Fruit fly (Drosophila melanogaster) whole organism, embryonic: ENCODE data around the gene CG13912.

ENCODE experiments used
- CG10543 ChIP-seq: fragments of 200-800 bp; sonication (Bioruptor generic); optimal IDR thresholded peaks from 3 replicates; lab custom pipeline; 2017; ENCODE audit warnings: missing biosample characterization, mild to moderate bottlenecking, missing genetic modification characterization, moderate library complexity
- CG15073 ChIP-seq: fragments of 200-800 bp; sonication (Bioruptor generic); optimal IDR thresholded peaks from 2 replicates; lab custom pipeline; 2016; ENCODE audit warnings: missing biosample characterization, missing genetic modification characterization
- CG17359 ChIP-seq: fragments of 200-800 bp; sonication (Bioruptor generic); optimal IDR thresholded peaks from 3 replicates; lab custom pipeline; 2018; ENCODE audit warnings: missing biosample characterization, mild to moderate bottlenecking, missing genetic modification characterization, moderate library complexity
- CG17912 ChIP-seq: fragments of 200-800 bp; sonication (Bioruptor generic); optimal IDR thresholded peaks from 2 replicates; lab custom pipeline; 2018; ENCODE audit warnings: missing biosample characterization, mild to moderate bottlenecking, missing genetic modification characterization
- CG18599 ChIP-seq: fragments of 200-800 bp; sonication (Bioruptor generic); optimal IDR thresholded peaks from 3 replicates; lab custom pipeline; 2017; ENCODE audit warnings: missing biosample characterization, missing genetic modification characterization, mild to moderate bottlenecking, moderate library complexity, missing genetic modification reagents
- CG8478 ChIP-seq: fragments of >200 bp; optimal IDR thresholded peaks from 2 replicates; lab custom pipeline; 2018
- GATAe ChIP-seq: fragments of 200-800 bp; sonication (Bioruptor generic); conservative IDR thresholded peaks from 2 replicates; pipeline ENCODE4 v1.3.6; 2022; ENCODE audit warnings: missing biosample characterization, missing genetic modification characterization
- Hmr ChIP-seq: fragments of 200-800 bp; sonication (Bioruptor generic); optimal IDR thresholded peaks from 3 replicates; lab custom pipeline; 2017; ENCODE audit warnings: mild to moderate bottlenecking, missing biosample characterization, missing genetic modification reagents, missing genetic modification characterization
- Hr51 ChIP-seq, 2 experiments: fragments of 200-800 bp; sonication (Bioruptor generic); optimal IDR thresholded peaks; 2 replicates in 1 of 2; 3 replicates in 1 of 2; lab custom pipeline; 2016 to 2018; ENCODE audit warnings: missing biosample characterization in 2 of 2, missing genetic modification characterization in 2 of 2, mild to moderate bottlenecking in 1 of 2, moderate library complexity in 1 of 2
- amos ChIP-seq: fragments of 200-800 bp; sonication (Bioruptor generic); IDR thresholded peaks from 2 replicates; pipeline ENCODE4 v1.3.6; 2022; ENCODE audit warnings: missing biosample characterization, missing genetic modification characterization; ENCODE audit not compliant: partially characterized antibody
- chif ChIP-seq, 2 experiments: fragments of 200-800 bp; sonication (Bioruptor generic); optimal IDR thresholded peaks; 3 replicates each; lab custom pipeline; 2016; ENCODE audit warnings: missing biosample characterization in 2 of 2, missing genetic modification characterization in 2 of 2
- kay ChIP-seq: fragments of 200-800 bp; sonication (Bioruptor generic); optimal IDR thresholded peaks from 2 replicates; lab custom pipeline; 2016; ENCODE audit warnings: missing biosample characterization, missing genetic modification characterization
- sqz ChIP-seq: fragments of 200-800 bp; sonication (Bioruptor generic); optimal IDR thresholded peaks from 3 replicates; lab custom pipeline; 2018; ENCODE audit warnings: missing biosample characterization, mild to moderate bottlenecking, missing genetic modification characterization
- toy ChIP-seq: fragments of 200-800 bp; sonication (Bioruptor generic); IDR thresholded peaks from 2 replicates; pipeline ENCODE4 v1.3.6; 2022; ENCODE audit warnings: missing biosample characterization, missing genetic modification characterization

DNA sequence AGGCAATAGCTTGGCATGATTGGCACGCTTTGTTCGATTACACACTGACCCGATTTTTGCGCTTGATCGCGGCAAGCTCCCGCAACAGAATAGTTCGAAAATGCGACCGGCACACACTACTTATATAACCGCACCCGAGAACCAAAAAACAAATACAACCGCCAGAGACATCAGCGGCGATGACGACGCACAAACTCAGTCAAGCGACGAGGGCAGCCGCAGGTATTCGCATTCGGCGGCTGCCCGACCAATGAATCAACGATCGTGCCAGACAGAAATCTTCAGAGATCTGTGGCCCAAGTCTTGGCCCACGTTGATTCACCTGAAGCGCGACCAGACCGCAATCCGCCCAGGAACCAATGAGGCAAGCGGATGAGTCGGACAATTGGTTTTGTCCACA is 48.8 kb downstream of the CG13912 start, which contains the start of gene CG9192:
- no peak for TF ChIP-seq CG10543 (GFP tag; lab: Kevin White, UChicago)
- no peak for TF ChIP-seq CG8478 (lab: Kevin White, UChicago)
- TF ChIP-seq amos (GFP tag; lab: Robert Waterston, UW) = no peak
- TF ChIP-seq kay (GFP tag; lab: Kevin White, UChicago) = no peak
- no peak for TF ChIP-seq CG17912 (GFP tag; lab: Kevin White, UChicago)
- TF ChIP-seq Hmr (GFP tag; lab: Kevin White, UChicago) = no peak
- TF ChIP-seq CG17359 = no peak
- no peak for TF ChIP-seq CG18599
- TF ChIP-seq sqz (GFP tag; lab: Kevin White, UChicago) = no peak
- no peak for TF ChIP-seq Hr51 (GFP tag; optimal IDR thresholded peaks at IDR 0.05; lab: Kevin White, UChicago)
- no peak for TF ChIP-seq chif (GFP tag; optimal IDR thresholded peaks at IDR 0.05; lab: Kevin White, UChicago)
- no peak for TF ChIP-seq CG15073 (GFP tag; lab: Kevin White, UChicago)
- no peak for TF ChIP-seq GATAe (GFP tag; lab: Robert Waterston, UW)
- no peak for TF ChIP-seq toy (GFP tag; lab: Robert Waterston, UW)
